Fruit fly (Drosophila melanogaster) whole organism, adult: ENCODE data around the gene CG13308.

Experiments used
- CG11617 ChIP-seq: fragments of 200-800 bp; sonication (Bioruptor generic); optimal IDR thresholded peaks from 2 replicates; lab custom pipeline; 2017; ENCODE audit warnings: mild to moderate bottlenecking, missing biosample characterization, missing genetic modification reagents, missing genetic modification characterization
- CG14711 ChIP-seq: fragments of 200-800 bp; sonication (Bioruptor generic); optimal IDR thresholded peaks from 2 replicates; lab custom pipeline; 2018; ENCODE audit warnings: missing biosample characterization, mild to moderate bottlenecking, missing genetic modification characterization, moderate library complexity
- CG1620 ChIP-seq: fragments of 200-800 bp; sonication (Bioruptor generic); optimal IDR thresholded peaks from 2 replicates; lab custom pipeline; 2016; ENCODE audit warnings: missing biosample characterization, missing genetic modification characterization
- CG7101 ChIP-seq: fragments of 200-800 bp; sonication (Bioruptor generic); optimal IDR thresholded peaks from 2 replicates; lab custom pipeline; 2018; ENCODE audit warnings: missing biosample characterization, mild to moderate bottlenecking, missing genetic modification characterization, moderate library complexity
- Crg-1 ChIP-seq: fragments of 200-800 bp; sonication (Bioruptor generic); optimal IDR thresholded peaks from 2 replicates; lab custom pipeline; 2016; ENCODE audit warnings: missing biosample characterization, missing genetic modification characterization
- Hr96 ChIP-seq: fragments of 200-800 bp; sonication (Bioruptor generic); optimal IDR thresholded peaks from 2 replicates; lab custom pipeline; 2016; ENCODE audit warnings: missing biosample characterization, missing genetic modification characterization
- Mnt ChIP-seq: fragments of 200-800 bp; sonication (Bioruptor generic); optimal IDR thresholded peaks from 2 replicates; lab custom pipeline; 2016; ENCODE audit warnings: missing biosample characterization, mild to moderate bottlenecking, missing genetic modification characterization
- cic ChIP-seq: fragments of 200-800 bp; sonication (Bioruptor generic); optimal IDR thresholded peaks from 2 replicates; lab custom pipeline; 2017; ENCODE audit warnings: missing biosample characterization, mild to moderate bottlenecking, missing genetic modification characterization, moderate library complexity
- cnc ChIP-seq, 2 experiments: fragments of >200 bp; optimal IDR thresholded peaks; 2 replicates each; lab custom pipeline; 2017
- kay ChIP-seq: fragments of 200-800 bp; sonication (Bioruptor generic); peaks from one replicate; lab custom pipeline; 2016; ENCODE audit warnings: missing biosample characterization, missing genetic modification characterization, borderline replicate concordance
- ovo ChIP-seq: fragments of 200-800 bp; sonication (Bioruptor generic); optimal IDR thresholded peaks from 2 replicates; lab custom pipeline; 2016; ENCODE audit warnings: missing biosample characterization, missing genetic modification characterization
- pad ChIP-seq: fragments of 200-800 bp; sonication (Bioruptor generic); optimal IDR thresholded peaks from 3 replicates; lab custom pipeline; 2017; ENCODE audit warnings: missing biosample characterization, missing genetic modification characterization, mild to moderate bottlenecking, moderate library complexity, missing genetic modification reagents
- tj ChIP-seq: fragments of 200-800 bp; sonication (Bioruptor generic); optimal IDR thresholded peaks from 3 replicates; lab custom pipeline; 2017; ENCODE audit warnings: missing biosample characterization, mild to moderate bottlenecking, missing genetic modification characterization, moderate library complexity

The CG13308 gene

dm6 chr3L:8856875-8857274, 48.5 kb downstream of the CG13308 start:
- TF ChIP-seq Mnt (GFP tag; lab: Kevin White, UChicago) (no peak), CG14711 (no peak), ovo (GFP tag; lab: Kevin White, UChicago) (no peak), cnc (optimal IDR thresholded peaks at IDR 0.05; lab: Kevin White, UChicago) (no peak), cic (GFP tag; lab: Kevin White, UChicago) (no peak), kay (GFP tag; lab: Kevin White, UChicago) (no peak), Crg-1 (no peak), Hr96 (no peak), CG1620 (GFP tag; lab: Kevin White, UChicago) (no peak), CG11617 (GFP tag; lab: Kevin White, UChicago) (no peak), pad (GFP tag; lab: Kevin White, UChicago) (no peak)

- TF ChIP-seq tj (GFP tag; lab: Kevin White, UChicago), result peak; percentile 97
- no peak for TF ChIP-seq CG7101 (tag; lab: Kevin White, UChicago)
Observed at dm6 chr3L:8857648-8858362, 49.5 kb downstream of the CG13308 start.
